Fruit fly (Drosophila melanogaster): ENCODE data around the gene CG42268.

DNA sequence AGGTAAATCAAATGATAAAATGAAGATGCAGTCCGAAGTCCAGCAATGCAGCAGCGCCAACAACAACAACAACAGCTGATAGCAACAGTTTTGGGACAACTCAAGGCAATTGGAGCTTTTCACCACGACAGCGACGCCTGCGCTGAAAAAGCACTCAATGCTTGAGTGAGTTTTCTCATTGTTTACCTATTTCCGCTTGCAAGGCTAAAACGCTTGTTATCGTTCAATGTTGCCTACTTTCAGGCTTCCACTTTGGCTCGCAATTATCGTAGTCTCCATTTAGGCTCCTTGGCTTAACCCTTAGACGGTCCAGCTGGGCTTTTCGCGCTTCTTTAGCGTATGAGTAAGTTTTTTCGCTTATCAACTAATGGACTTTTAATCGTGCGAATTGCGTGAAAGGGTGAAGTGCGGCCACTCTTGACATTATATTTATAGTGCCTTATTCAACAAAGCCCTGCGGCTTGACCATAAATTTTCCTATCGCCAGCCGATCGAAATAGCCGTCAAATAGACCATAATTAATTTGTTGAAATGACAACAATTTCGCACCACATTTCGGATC lies 1.9 kb upstream of the CG42268 start:
- TF ChIP-seq pan (optimal IDR thresholded peaks at IDR 0.05) = no peak
- no peak for TF ChIP-seq psq (optimal IDR thresholded peaks at IDR 0.05)
- TF ChIP-seq usp (GFP tag; optimal IDR thresholded peaks at IDR 0.05) = no peak
- TF ChIP-seq CG8478 (optimal IDR thresholded peaks at IDR 0.05) = no peak
